Worm (Caenorhabditis elegans): Measurements from ENCODE around the gene glo-3.

Gene glo-3

DNA sequence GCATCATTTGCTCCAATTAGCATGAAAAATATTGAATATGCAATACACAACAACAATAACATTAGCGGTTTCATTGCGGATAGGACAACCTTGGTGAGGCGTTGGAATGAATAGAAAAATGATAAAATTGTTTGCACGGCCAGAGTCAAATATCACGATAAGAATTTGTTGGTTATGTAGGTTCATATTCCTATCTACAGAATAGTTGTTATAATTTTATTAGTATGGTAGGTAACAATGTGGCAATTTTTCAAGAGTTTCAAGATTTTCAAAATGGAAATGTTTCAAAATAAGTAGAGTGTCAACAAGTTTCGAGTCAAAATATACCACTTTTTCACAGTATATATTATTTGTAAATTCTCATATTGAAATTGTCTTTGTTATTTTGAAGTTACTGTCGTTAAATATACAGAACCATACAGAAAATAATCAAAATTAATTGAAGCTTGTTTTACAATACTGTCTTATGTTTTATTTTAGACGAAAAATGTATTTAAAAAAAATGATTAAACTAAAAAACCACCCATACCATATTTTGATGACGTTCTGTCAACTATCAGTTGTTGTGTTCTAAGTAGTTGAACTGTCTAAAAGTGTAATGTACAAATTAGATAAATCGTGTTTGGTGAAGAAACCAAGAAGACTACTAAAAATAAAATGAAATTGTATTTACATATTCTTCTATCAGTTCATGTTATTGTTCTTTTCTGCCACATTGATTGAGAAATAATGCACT lies 9.0 kb downstream of the glo-3 start, which contains the start of the genes F59F5.3 and F59F5.4:
Gene F59F5.3, minus strand, starts transcription at position 101 of the 736 bp plus-strand sequence.
Gene F59F5.4, plus strand, starts transcription at position 686 of the 736 bp plus-strand sequence.
- TF ChIP-seq egl-13 (tag; optimal IDR thresholded peaks at IDR 0.05) (no peak), elt-2 (tag; optimal IDR thresholded peaks at IDR 0.05) (peak; percentile 19)

- TF ChIP-seq jun-1 (tag; optimal IDR thresholded peaks at IDR 0.05) (no peak), lin-13 (GFP tag; optimal IDR thresholded peaks at IDR 0.05) (no peak), alr-1 (tag; optimal IDR thresholded peaks at IDR 0.05; ENCODE audit: borderline replicate concordance) (no peak), fkh-4 (tag; optimal IDR thresholded peaks at IDR 0.05; ENCODE audit: borderline replicate concordance) (no peak), pag-3 (tag; optimal IDR thresholded peaks at IDR 0.05; ENCODE audit: borderline replicate concordance, insufficient read depth) (no peak), zip-4 (GFP tag; optimal IDR thresholded peaks at IDR 0.05) (no peak), unc-30 (tag; optimal IDR thresholded peaks at IDR 0.05) (no peak), zag-1 (tag; optimal IDR thresholded peaks at IDR 0.05) (no peak), nhr-76 (tag; optimal IDR thresholded peaks at IDR 0.05) (no peak), C04F5.9 (tag; optimal IDR thresholded peaks at IDR 0.05) (no peak), efl-1 (optimal IDR thresholded peaks at IDR 0.05) (no peak), efl-1 (GFP tag; optimal IDR thresholded peaks at IDR 0.05 in 1 of 2) (no peak), pqm-1 (tag; optimal IDR thresholded peaks at IDR 0.05) (no peak), dsc-1 (tag; optimal IDR thresholded peaks at IDR 0.05) (no peak), mab-9 (GFP tag; IDR thresholded peaks at IDR 0.05) (no peak), C34B4.2 (tag; optimal IDR thresholded peaks at IDR 0.05) (no peak), lin-35 (GFP tag; optimal IDR thresholded peaks at IDR 0.05) (no peak)
These were observed 12.2 kb downstream of the glo-3 start, which contains the start of gene F59F5.5 for ce11 chrX:10545716-10546115. F59F5.5 (plus strand) TSS chrX:10546016.

- TF ChIP-seq mdl-1 (tag; optimal IDR thresholded peaks at IDR 0.05) (no peak), grh-1 (GFP tag; IDR thresholded peaks at IDR 0.05) (no peak), ceh-8 (GFP tag; optimal IDR thresholded peaks at IDR 0.05) (peak; percentile 52), ces-1 (GFP tag; optimal IDR thresholded peaks at IDR 0.05) (no peak), lin-14 (GFP tag; optimal IDR thresholded peaks at IDR 0.05) (peak; percentile 29), elt-2 (tag; optimal IDR thresholded peaks at IDR 0.05) (no peak), efl-1 (optimal IDR thresholded peaks at IDR 0.05) (no peak), efl-1 (GFP tag; optimal IDR thresholded peaks at IDR 0.05 in 1 of 2) (peak in 1 of 2 experiments; percentile 46)
These were observed 19.5 kb downstream of the glo-3 start for ce11 chrX:10553048-10553447.

- TF ChIP-seq blmp-1 (tag; optimal IDR thresholded peaks at IDR 0.05) (peak; percentile 65), lin-35 (GFP tag; optimal IDR thresholded peaks at IDR 0.05) (peak; percentile 46 to 51), sptf-1 (tag; optimal IDR thresholded peaks at IDR 0.05) (no peak), ceh-82 (tag; optimal IDR thresholded peaks at IDR 0.05) (peak; percentile 60 to 73 (median 67)), unc-86 (tag; optimal IDR thresholded peaks at IDR 0.05) (peak; percentile 70), fkh-8 (tag; optimal IDR thresholded peaks at IDR 0.05) (peak; percentile 85), lin-15B (tag; optimal IDR thresholded peaks at IDR 0.05) (no peak), pqm-1 (tag; optimal IDR thresholded peaks at IDR 0.05) (no peak), nhr-84 (tag; optimal IDR thresholded peaks at IDR 0.05) (no peak), sox-4 (tag; optimal IDR thresholded peaks at IDR 0.05) (peak; percentile 26), elt-3 (tag; optimal IDR thresholded peaks at IDR 0.05) (peak in 1 of 6 experiments; percentile 11), lsy-2 (tag; optimal IDR thresholded peaks at IDR 0.05) (peak; percentile 43 to 70), rnt-1 (tag; optimal IDR thresholded peaks at IDR 0.05) (peak; percentile 72), ztf-11 (tag; optimal IDR thresholded peaks at IDR 0.05) (peak in 1 of 2 experiments; percentile 70), jun-1 (tag; optimal IDR thresholded peaks at IDR 0.05) (peak; percentile 68), alr-1 (tag; optimal IDR thresholded peaks at IDR 0.05; ENCODE audit: borderline replicate concordance) (no peak), C04F5.9 (tag; optimal IDR thresholded peaks at IDR 0.05) (peak; percentile 1), swsn-7 (tag; optimal IDR thresholded peaks at IDR 0.05) (peak; percentile 81), zag-1 (tag; optimal IDR thresholded peaks at IDR 0.05) (no peak), nhr-19 (GFP tag; conservative IDR thresholded peaks at IDR 0.05) (peak; percentile 70), hlh-17 (GFP tag; optimal IDR thresholded peaks at IDR 0.05; ENCODE audit: borderline replicate concordance) (no peak), unc-98 (GFP tag; IDR thresholded peaks at IDR 0.05) (no peak), ces-1 (GFP tag; optimal IDR thresholded peaks at IDR 0.05) (no peak), fkh-10 (GFP tag; optimal IDR thresholded peaks at IDR 0.05) (peak; percentile 83), ets-5 (GFP tag; IDR thresholded peaks at IDR 0.05) (no peak)
These were observed 21.9 kb downstream of the glo-3 start, which contains the start of gene syd-2 for ce11 chrX:10555189-10555964. syd-2 (minus strand) TSS chrX:10555239.

Data from whole organism, L1 larva.